Worm (Caenorhabditis elegans) whole organism, L4/young adult: ENCODE data around the gene AC3.12.

Experiments used
- W03F9.2 ChIP-seq: fragments of 150-350 bp; optimal IDR thresholded peaks from 2 replicates; lab custom pipeline; 2014; ENCODE audit warnings: missing biosample characterization, missing genetic modification characterization
- dao-5 ChIP-seq: sonication (generic microtip); optimal IDR thresholded peaks from 2 replicates; lab custom pipeline; 2016; ENCODE audit warnings: missing genotype, missing genetic modification characterization, moderate library complexity, missing compliant biosample characterization
- him-1 ChIP-seq: sonication (generic microtip); optimal IDR thresholded peaks from 2 replicates; lab custom pipeline; 2016; ENCODE audit warnings: missing genotype, missing genetic modification reagents, missing genetic modification characterization, missing compliant biosample characterization

- no peak for TF ChIP-seq W03F9.2 (tag; lab: Kevin White, UChicago)
- no peak for TF ChIP-seq him-1 (tag; lab: Kevin White, UChicago)
- TF ChIP-seq dao-5: no peak
Observed at ce11 chrV:10410030-10410713, 31.0 kb upstream of the AC3.12 start, which contains the start of gene F15H10.12.
